Worm (Caenorhabditis elegans) whole organism, mixed stage, embryonic: ENCODE results near the gene F01G10.5.

Experiments
- M03D4.4 ChIP-seq: sonication (generic microtip); optimal IDR thresholded peaks from 2 replicates; lab custom pipeline; 2017; ENCODE audit warnings: mild to moderate bottlenecking, missing genetic modification characterization, missing compliant biosample characterization
- bed-3 ChIP-seq: fragments of 200-800 bp; sonication (Bioruptor generic); optimal IDR thresholded peaks from 3 replicates; lab custom pipeline; 2018; ENCODE audit warnings: mild to moderate bottlenecking, missing genetic modification characterization, moderate library complexity, missing compliant biosample characterization
- blmp-1 ChIP-seq: fragments of 150-350 bp; optimal IDR thresholded peaks from 2 replicates; lab custom pipeline; 2014; ENCODE audit warnings: missing biosample characterization, missing genetic modification characterization
- ceh-39 ChIP-seq: fragments of 150-350 bp; optimal IDR thresholded peaks from 2 replicates; lab custom pipeline; 2014; ENCODE audit warnings: missing biosample characterization, missing genetic modification characterization
- ceh-43 ChIP-seq: fragments of 200-800 bp; sonication (Bioruptor generic); optimal IDR thresholded peaks from 2 replicates; lab custom pipeline; 2018; ENCODE audit warnings: mild to moderate bottlenecking, missing genetic modification characterization, moderate library complexity, missing compliant biosample characterization
- ceh-83 ChIP-seq: fragments of 200-800 bp; sonication (Bioruptor generic); optimal IDR thresholded peaks from 2 replicates; lab custom pipeline; 2018; ENCODE audit warnings: mild to moderate bottlenecking, missing genetic modification characterization, missing compliant biosample characterization
- ces-1 ChIP-seq: fragments of 150-350 bp; optimal IDR thresholded peaks from 2 replicates; lab custom pipeline; 2014; ENCODE audit warnings: missing biosample characterization, missing genetic modification reagents, missing genetic modification characterization
- cnd-1 ChIP-seq: fragments of 200-800 bp; sonication (Bioruptor generic); optimal IDR thresholded peaks from 2 replicates; lab custom pipeline; 2018; ENCODE audit warnings: mild to moderate bottlenecking, missing genetic modification characterization, missing compliant biosample characterization
- drap-1 ChIP-seq: fragments of 200-800 bp; sonication (Bioruptor generic); optimal IDR thresholded peaks from 3 replicates; lab custom pipeline; 2018; ENCODE audit warnings: mild to moderate bottlenecking, missing genetic modification characterization, missing compliant biosample characterization
- elt-1 ChIP-seq: sonication (generic microtip); optimal IDR thresholded peaks from 2 replicates; lab custom pipeline; 2017; ENCODE audit warnings: missing genetic modification characterization, mild to moderate bottlenecking, missing compliant biosample characterization, antibody characterized with exemption, moderate library complexity, borderline replicate concordance; ENCODE audit not compliant: insufficient read depth
- elt-3 ChIP-seq: fragments of 150-350 bp; optimal IDR thresholded peaks from 2 replicates; lab custom pipeline; 2014; ENCODE audit warnings: missing biosample characterization, missing genetic modification characterization
- flh-1 ChIP-seq: fragments of 200-800 bp; sonication (Bioruptor generic); optimal IDR thresholded peaks from 2 replicates; lab custom pipeline; 2018; ENCODE audit warnings: mild to moderate bottlenecking, missing genetic modification characterization, moderate library complexity, missing compliant biosample characterization
- ham-2 ChIP-seq: fragments of 200-800 bp; sonication (Bioruptor generic); optimal IDR thresholded peaks from 2 replicates; lab custom pipeline; 2018; ENCODE audit warnings: mild to moderate bottlenecking, missing genetic modification characterization, missing compliant biosample characterization
- hlh-1 ChIP-seq: fragments of 150-350 bp; optimal IDR thresholded peaks from 2 replicates; lab custom pipeline; 2014; ENCODE audit warnings: missing biosample characterization, missing genetic modification reagents, missing genetic modification characterization
- lin-13 ChIP-seq: fragments of 150-350 bp; optimal IDR thresholded peaks from 2 replicates; lab custom pipeline; 2014; ENCODE audit warnings: missing biosample characterization, missing genetic modification characterization
- lin-32 ChIP-seq: fragments of 200-800 bp; sonication (Bioruptor generic); optimal IDR thresholded peaks from 2 replicates; lab custom pipeline; 2018; ENCODE audit warnings: mild to moderate bottlenecking, missing genetic modification characterization, missing compliant biosample characterization
- lsy-2 ChIP-seq: fragments of 150-350 bp; optimal IDR thresholded peaks from 2 replicates; lab custom pipeline; 2014; ENCODE audit warnings: missing biosample characterization, missing genetic modification characterization
- mab-5 ChIP-seq: fragments of 150-350 bp; optimal IDR thresholded peaks from 2 replicates; lab custom pipeline; 2014; ENCODE audit warnings: missing biosample characterization, missing genetic modification characterization
- mep-1 ChIP-seq: fragments of 150-350 bp; optimal IDR thresholded peaks from 2 replicates; lab custom pipeline; 2017; ENCODE audit warnings: missing biosample characterization, missing genetic modification reagents, missing genetic modification characterization, inconsistent platforms
- mls-2 ChIP-seq: sonication (generic microtip); optimal IDR thresholded peaks from 2 replicates; lab custom pipeline; 2016; ENCODE audit warnings: mild to moderate bottlenecking, missing genetic modification characterization, moderate library complexity, missing compliant biosample characterization
- nhr-12 ChIP-seq: fragments of 150-350 bp; optimal IDR thresholded peaks from 2 replicates; lab custom pipeline; 2014; ENCODE audit warnings: missing biosample characterization, missing genetic modification characterization
- nhr-2 ChIP-seq: fragments of 150-350 bp; optimal IDR thresholded peaks from 2 replicates; lab custom pipeline; 2014; ENCODE audit warnings: missing biosample characterization, missing genetic modification characterization
- nhr-237 ChIP-seq: fragments of 150-350 bp; optimal IDR thresholded peaks from 2 replicates; lab custom pipeline; 2014; ENCODE audit warnings: missing biosample characterization, missing genetic modification characterization
- nhr-28 ChIP-seq: fragments of 150-350 bp; optimal IDR thresholded peaks from 2 replicates; lab custom pipeline; 2014; ENCODE audit warnings: missing biosample characterization, missing genetic modification characterization
- nhr-76 ChIP-seq: sonication (generic microtip); optimal IDR thresholded peaks from 2 replicates; lab custom pipeline; 2017; ENCODE audit warnings: missing biosample characterization, missing genetic modification characterization
- pha-4 ChIP-seq: fragments of 150-350 bp; optimal IDR thresholded peaks from 2 replicates; lab custom pipeline; 2018; ENCODE audit warnings: missing biosample characterization, missing genetic modification reagents, missing genetic modification characterization
- sem-2 ChIP-seq: fragments of 200-800 bp; sonication (Bioruptor generic); optimal IDR thresholded peaks from 2 replicates; lab custom pipeline; 2018; ENCODE audit warnings: mild to moderate bottlenecking, missing genetic modification characterization, missing compliant biosample characterization
- snpc-4 ChIP-seq: fragments of 150-350 bp; optimal IDR thresholded peaks from 2 replicates; lab custom pipeline; 2014; ENCODE audit warnings: missing biosample characterization, missing genetic modification characterization
- sptf-1 ChIP-seq: sonication (generic microtip); optimal IDR thresholded peaks from 2 replicates; lab custom pipeline; 2017; ENCODE audit warnings: mild to moderate bottlenecking, missing genetic modification characterization, moderate library complexity, missing compliant biosample characterization
- tbx-8 ChIP-seq: fragments of 200-800 bp; sonication (Bioruptor generic); optimal IDR thresholded peaks from 2 replicates; lab custom pipeline; 2018; ENCODE audit warnings: mild to moderate bottlenecking, missing genetic modification characterization, moderate library complexity, missing compliant biosample characterization
- unc-120 ChIP-seq: sonication (generic microtip); optimal IDR thresholded peaks from 2 replicates; lab custom pipeline; 2017; ENCODE audit warnings: missing genetic modification characterization, missing compliant biosample characterization; ENCODE audit not compliant: poor library complexity, severe bottlenecking
- unc-39 ChIP-seq: fragments of 150-350 bp; optimal IDR thresholded peaks from 2 replicates; lab custom pipeline; 2014; ENCODE audit warnings: missing biosample characterization, missing genetic modification characterization
- unc-62 ChIP-seq: fragments of 150-350 bp; optimal IDR thresholded peaks from 2 replicates; lab custom pipeline; 2014; ENCODE audit warnings: missing biosample characterization, missing genetic modification reagents, missing genetic modification characterization
- zip-8 ChIP-seq: fragments of 150-350 bp; optimal IDR thresholded peaks from 2 replicates; lab custom pipeline; 2014; ENCODE audit warnings: missing biosample characterization, missing genetic modification characterization
- ztf-11 ChIP-seq: fragments of 150-350 bp; optimal IDR thresholded peaks from 2 replicates; lab custom pipeline; 2014; ENCODE audit warnings: missing biosample characterization, missing genetic modification characterization

The F01G10.5 gene

ce11 chrIV:10252886-10253639 lies 22.2 kb upstream of the F01G10.5 start:
- TF ChIP-seq M03D4.4 (tag; lab: Kevin White, UChicago) (no peak), elt-1 (tag; lab: Kevin White, UChicago) (peak; percentile 72), mep-1 (tag; lab: Kevin White, UChicago) (no peak), zip-8 (tag; lab: Kevin White, UChicago) (no peak)

ce11 chrIV:10252350-10252792 lies 21.5 kb upstream of the F01G10.5 start:
- TF ChIP-seq ces-1 (GFP tag; lab: Kevin White, UChicago): peak; percentile 51
- peak; percentile 16 for TF ChIP-seq lsy-2 (tag; lab: Kevin White, UChicago)
- TF ChIP-seq unc-120 (tag; lab: Kevin White, UChicago): peak; percentile 84
- TF ChIP-seq unc-62 (GFP tag; lab: Kevin White, UChicago): peak; percentile 81
- peak; percentile 45 for TF ChIP-seq blmp-1 (tag; lab: Kevin White, UChicago)
- no peak for TF ChIP-seq mab-5 (tag; lab: Kevin White, UChicago)
- TF ChIP-seq pha-4 (tag; lab: Kevin White, UChicago): no peak
- TF ChIP-seq lin-13: no peak
- no peak for TF ChIP-seq elt-3 (tag; lab: Kevin White, UChicago)
- TF ChIP-seq lin-32 (GFP tag; lab: Kevin White, UChicago): no peak
- TF ChIP-seq sem-2: no peak
- TF ChIP-seq drap-1 (GFP tag; lab: Kevin White, UChicago): no peak
- no peak for TF ChIP-seq nhr-12 (tag; lab: Kevin White, UChicago)
- TF ChIP-seq flh-1 (GFP tag; lab: Kevin White, UChicago): no peak
- TF ChIP-seq cnd-1 (tag; lab: Kevin White, UChicago): no peak
- no peak for TF ChIP-seq bed-3 (GFP tag; lab: Kevin White, UChicago)
- no peak for TF ChIP-seq snpc-4 (tag; lab: Kevin White, UChicago)
- no peak for TF ChIP-seq nhr-237
- no peak for TF ChIP-seq ham-2 (GFP tag; lab: Kevin White, UChicago)
- no peak for TF ChIP-seq M03D4.4 (tag; lab: Kevin White, UChicago)
- TF ChIP-seq nhr-2: no peak
- no peak for TF ChIP-seq zip-8 (tag; lab: Kevin White, UChicago)
- TF ChIP-seq ceh-83: peak; percentile 12
- TF ChIP-seq ztf-11 (tag; lab: Kevin White, UChicago): no peak
- no peak for TF ChIP-seq nhr-28 (tag; lab: Kevin White, UChicago)
- TF ChIP-seq ceh-39 (tag; lab: Kevin White, UChicago): no peak
- peak; percentile 14 for TF ChIP-seq mls-2
- no peak for TF ChIP-seq nhr-76
- TF ChIP-seq mep-1 (tag; lab: Kevin White, UChicago): no peak
- TF ChIP-seq tbx-8 (GFP tag; lab: Kevin White, UChicago): no peak
- no peak for TF ChIP-seq ceh-43
- peak; percentile 38 for TF ChIP-seq sptf-1 (tag; lab: Kevin White, UChicago)
- TF ChIP-seq unc-39 (tag; lab: Kevin White, UChicago): no peak
- no peak for TF ChIP-seq elt-1 (tag; lab: Kevin White, UChicago)
- no peak for TF ChIP-seq hlh-1 (tag; lab: Kevin White, UChicago)

ce11 chrIV:10251764-10252163 lies 20.9 kb upstream of the F01G10.5 start:
- TF ChIP-seq sem-2 (no peak), unc-39 (tag; lab: Kevin White, UChicago) (no peak), nhr-2 (peak; percentile 74), mab-5 (tag; lab: Kevin White, UChicago) (no peak), ztf-11 (tag; lab: Kevin White, UChicago) (no peak), M03D4.4 (tag; lab: Kevin White, UChicago) (no peak), elt-1 (tag; lab: Kevin White, UChicago) (peak; percentile 57), nhr-237 (no peak), hlh-1 (tag; lab: Kevin White, UChicago) (no peak), lin-32 (GFP tag; lab: Kevin White, UChicago) (no peak), ceh-39 (tag; lab: Kevin White, UChicago) (no peak), ham-2 (GFP tag; lab: Kevin White, UChicago) (no peak)
- TF ChIP-seq, all 35 proteins: peak for 2
